Worm (Caenorhabditis elegans) whole organism, L4/young adult: ENCODE results near the gene rsks-1.

Experiments
- W03F9.2 ChIP-seq: fragments of 150-350 bp; optimal IDR thresholded peaks from 2 replicates; lab custom pipeline; 2014; ENCODE audit warnings: missing biosample characterization, missing genetic modification characterization
- him-1 ChIP-seq: sonication (generic microtip); optimal IDR thresholded peaks from 2 replicates; lab custom pipeline; 2016; ENCODE audit warnings: missing genotype, missing genetic modification reagents, missing genetic modification characterization, missing compliant biosample characterization

ce11 chrIII:11248897-11249296, 4.0 kb downstream of the rsks-1 start:
- no peak for TF ChIP-seq him-1
- no peak for TF ChIP-seq W03F9.2 (tag; lab: Kevin White, UChicago)
